Worm (Caenorhabditis elegans): ENCODE data around the gene F28A12.3.

DNA sequence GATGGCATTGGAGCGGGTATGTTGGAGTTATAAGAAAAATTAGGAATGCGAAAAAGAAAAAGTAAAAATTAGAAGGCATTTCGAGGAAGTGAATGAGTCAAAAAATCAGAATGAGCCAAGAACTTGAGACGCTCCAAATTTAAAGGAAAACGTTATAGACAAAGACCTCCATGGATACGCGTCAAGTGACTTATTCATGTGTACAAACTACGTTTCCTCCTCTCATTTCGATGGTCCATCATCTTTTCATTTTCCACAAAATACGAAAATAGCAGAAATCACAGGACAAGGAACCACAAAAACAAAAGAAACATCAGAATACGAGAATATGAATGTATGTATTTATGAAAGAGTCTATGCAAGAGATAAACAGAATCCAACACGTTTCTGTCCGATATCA, at the start of gene F28A12.3:
- TF ChIP-seq ama-1 (optimal IDR thresholded peaks at IDR 0.05) (no peak), ztf-4 (tag; optimal IDR thresholded peaks at IDR 0.05) (no peak), unc-39 (tag; optimal IDR thresholded peaks at IDR 0.05) (no peak), lin-15B (tag; optimal IDR thresholded peaks at IDR 0.05) (no peak), nhr-77 (tag; optimal IDR thresholded peaks at IDR 0.05) (no peak), pqm-1 (tag; optimal IDR thresholded peaks at IDR 0.05) (no peak), unc-62 (GFP tag; optimal IDR thresholded peaks at IDR 0.05) (no peak), snpc-4 (tag; optimal IDR thresholded peaks at IDR 0.05) (no peak), R02D3.7 (tag; optimal IDR thresholded peaks at IDR 0.05) (no peak)

Measured in whole organism, L3 larva.